Fruit fly (Drosophila melanogaster): Measurements from ENCODE around the gene CG15312.

- TF ChIP-seq insv (optimal IDR thresholded peaks at IDR 0.05) (no peak), Myc (optimal IDR thresholded peaks at IDR 0.05) (no peak), h (optimal IDR thresholded peaks at IDR 0.05) (no peak), psq (optimal IDR thresholded peaks at IDR 0.05) (no peak), Sin3A (optimal IDR thresholded peaks at IDR 0.05) (no peak)
Measured at dm6 chrX:10039528-10039927, 31.1 kb downstream of the CG15312 start.
